Fruit fly (Drosophila melanogaster) whole organism, pupa: ENCODE results near the gene CG5882.

Experiments
- CG10348 ChIP-seq: fragments of 200-800 bp; sonication (Bioruptor generic); IDR thresholded peaks from 2 replicates; pipeline ENCODE4 v1.3.6; 2022; ENCODE audit warnings: missing biosample characterization, missing genetic modification characterization
- CG12605 ChIP-seq: fragments of 200-800 bp; sonication (Bioruptor generic); IDR thresholded peaks from 2 replicates; pipeline ENCODE4 v1.3.6; 2022; ENCODE audit warnings: missing biosample characterization, missing genetic modification characterization
- CG13204 ChIP-seq: fragments of 200-800 bp; sonication (Bioruptor generic); optimal IDR thresholded peaks from 2 replicates; lab custom pipeline; 2018; ENCODE audit warnings: missing biosample characterization, mild to moderate bottlenecking, missing genetic modification characterization, moderate library complexity
- CG14655 ChIP-seq: fragments of 200-800 bp; sonication (Bioruptor generic); optimal IDR thresholded peaks from 3 replicates; lab custom pipeline; 2017; ENCODE audit warnings: mild to moderate bottlenecking, missing biosample characterization, missing genetic modification reagents, missing genetic modification characterization
- CG15710 ChIP-seq: fragments of 200-800 bp; sonication (Bioruptor generic); optimal IDR thresholded peaks from 2 replicates; lab custom pipeline; 2018; ENCODE audit warnings: missing biosample characterization, mild to moderate bottlenecking, missing genetic modification characterization, moderate library complexity
- CG17806 ChIP-seq: fragments of 200-800 bp; sonication (Bioruptor generic); optimal IDR thresholded peaks from 2 replicates; lab custom pipeline; 2018; ENCODE audit warnings: missing biosample characterization, mild to moderate bottlenecking, missing genetic modification characterization, moderate library complexity
- CG32121 ChIP-seq: fragments of 200-800 bp; sonication (Bioruptor generic); IDR thresholded peaks from 2 replicates; pipeline ENCODE4 v1.3.6; 2022; ENCODE audit warnings: missing biosample characterization, missing genetic modification characterization
- CG34367 ChIP-seq: fragments of 200-800 bp; sonication (Bioruptor generic); optimal IDR thresholded peaks from 2 replicates; lab custom pipeline; 2018; ENCODE audit warnings: missing biosample characterization, mild to moderate bottlenecking, missing genetic modification characterization
- CG4496 ChIP-seq: fragments of 200-800 bp; sonication (Bioruptor generic); IDR thresholded peaks from 3 replicates; pipeline ENCODE4 v1.3.6; 2022; ENCODE audit warnings: missing biosample characterization, missing genetic modification characterization
- CG8159 ChIP-seq: fragments of 200-800 bp; sonication (Bioruptor generic); optimal IDR thresholded peaks from 3 replicates; lab custom pipeline; 2018; ENCODE audit warnings: missing biosample characterization, mild to moderate bottlenecking, missing genetic modification characterization, moderate library complexity
- CG8301 ChIP-seq: fragments of 200-800 bp; sonication (Bioruptor generic); optimal IDR thresholded peaks from 2 replicates; lab custom pipeline; 2018; ENCODE audit warnings: missing biosample characterization, mild to moderate bottlenecking, missing genetic modification characterization
- CG9948 ChIP-seq: fragments of 200-800 bp; sonication (Bioruptor generic); optimal IDR thresholded peaks from 2 replicates; lab custom pipeline; 2018; ENCODE audit warnings: missing biosample characterization, mild to moderate bottlenecking, missing genetic modification characterization, moderate library complexity
- D1 ChIP-seq: fragments of 200-800 bp; sonication (Bioruptor generic); optimal IDR thresholded peaks from 2 replicates; lab custom pipeline; 2018; ENCODE audit warnings: missing biosample characterization, mild to moderate bottlenecking, missing genetic modification characterization, moderate library complexity
- EcR ChIP-seq: fragments of 200-800 bp; sonication (Bioruptor generic); optimal IDR thresholded peaks from 3 replicates; lab custom pipeline; 2019; ENCODE audit warnings: missing biosample characterization, missing genetic modification characterization, mild to moderate bottlenecking, moderate library complexity, missing genetic modification reagents
- Ets98B ChIP-seq: fragments of 200-800 bp; sonication (Bioruptor generic); IDR thresholded peaks from 2 replicates; pipeline ENCODE4 v1.3.6; 2022; ENCODE audit warnings: missing biosample characterization, missing genetic modification characterization
- Pif1A ChIP-seq: fragments of 200-800 bp; sonication (Bioruptor generic); optimal IDR thresholded peaks from 3 replicates; lab custom pipeline; 2016; ENCODE audit warnings: missing biosample characterization, missing genetic modification characterization
- Pif1B ChIP-seq: fragments of 200-800 bp; sonication (Bioruptor generic); optimal IDR thresholded peaks from 3 replicates; lab custom pipeline; 2016; ENCODE audit warnings: missing biosample characterization, missing genetic modification characterization
- Snoo ChIP-seq: fragments of 200-800 bp; sonication (Bioruptor generic); optimal IDR thresholded peaks from 3 replicates; lab custom pipeline; 2017; ENCODE audit warnings: missing biosample characterization, mild to moderate bottlenecking, missing genetic modification characterization, inconsistent platforms
- fd96Ca ChIP-seq: fragments of 200-800 bp; sonication (Bioruptor generic); IDR thresholded peaks from 3 replicates; pipeline ENCODE4 v1.3.6; 2022; ENCODE audit warnings: missing biosample characterization, missing genetic modification characterization
- gl ChIP-seq: fragments of 200-800 bp; sonication (Bioruptor generic); optimal IDR thresholded peaks from 2 replicates; lab custom pipeline; 2018; ENCODE audit warnings: missing biosample characterization, mild to moderate bottlenecking, missing genetic modification characterization
- rn ChIP-seq: fragments of 200-800 bp; sonication (Bioruptor generic); IDR thresholded peaks from 2 replicates; pipeline ENCODE4 v1.3.6; 2022; ENCODE audit warnings: missing biosample characterization, missing genetic modification characterization

CG5882 gene

DNA sequence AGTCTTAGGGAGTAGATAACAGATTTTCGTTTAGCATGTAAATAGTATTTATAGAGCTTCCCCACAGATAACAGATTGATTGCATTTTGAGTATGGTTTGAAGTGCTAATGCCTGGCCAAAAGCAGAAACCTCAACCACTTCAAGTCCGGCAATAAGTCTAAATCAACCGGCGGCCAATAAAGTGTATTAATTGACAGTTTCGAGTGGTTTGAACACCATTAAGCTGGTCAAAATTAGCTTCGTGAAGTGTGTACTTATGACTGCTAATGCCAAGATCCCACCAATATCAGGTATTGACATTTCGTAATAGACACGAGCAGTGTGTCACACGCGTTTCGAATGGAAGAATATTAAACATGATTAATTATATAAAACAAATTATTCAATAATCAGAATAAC, 13.0 kb upstream of the CG5882 start:
- TF ChIP-seq CG9948 (tag; lab: Kevin White, UChicago) (no peak), CG17806 (tag; lab: Kevin White, UChicago) (no peak), fd96Ca (no peak)

- TF ChIP-seq CG8301 (tag; lab: Kevin White, UChicago) (no peak), Pif1A (GFP tag; lab: Kevin White, UChicago) (no peak), CG34367 (tag; lab: Kevin White, UChicago) (no peak), CG8159 (tag; lab: Kevin White, UChicago) (no peak), Ets98B (GFP tag; lab: Robert Waterston, UW) (no peak), CG10348 (GFP tag; lab: Robert Waterston, UW) (no peak), CG12605 (GFP tag; lab: Robert Waterston, UW) (no peak), CG17806 (tag; lab: Kevin White, UChicago) (no peak), D1 (tag; lab: Kevin White, UChicago) (no peak)
Observed at dm6 chr3R:27106134-27106694, 12.2 kb upstream of the CG5882 start, which contains the start of gene CAH9. TSS of gene CAH9 (minus strand) at chr3R:27106184.

dm6 chr3R:27108111-27108510, 10.3 kb upstream of the CG5882 start:
- no peak for TF ChIP-seq CG13204
- no peak for TF ChIP-seq CG34367 (tag; lab: Kevin White, UChicago)
- no peak for TF ChIP-seq CG4496
- no peak for TF ChIP-seq CG8301 (tag; lab: Kevin White, UChicago)
- no peak for TF ChIP-seq CG9948 (tag; lab: Kevin White, UChicago)
- TF ChIP-seq CG8159 (tag; lab: Kevin White, UChicago): no peak
- no peak for TF ChIP-seq gl

dm6 chr3R:27109458-27109857, 9.0 kb upstream of the CG5882 start:
- TF ChIP-seq CG15710 (tag; lab: Kevin White, UChicago): no peak
- no peak for TF ChIP-seq CG32121 (GFP tag; lab: Robert Waterston, UW)
- TF ChIP-seq D1 (tag; lab: Kevin White, UChicago): no peak
- no peak for TF ChIP-seq fd96Ca
- TF ChIP-seq Snoo: no peak
- TF ChIP-seq Pif1A (GFP tag; lab: Kevin White, UChicago): no peak
- TF ChIP-seq Pif1B (GFP tag; lab: Kevin White, UChicago): no peak
- no peak for TF ChIP-seq CG8159 (tag; lab: Kevin White, UChicago)
- TF ChIP-seq CG9948 (tag; lab: Kevin White, UChicago): no peak
- no peak for TF ChIP-seq CG17806 (tag; lab: Kevin White, UChicago)
- no peak for TF ChIP-seq CG34367 (tag; lab: Kevin White, UChicago)
- TF ChIP-seq CG14655 (GFP tag; lab: Kevin White, UChicago): no peak
- TF ChIP-seq EcR (GFP tag; lab: Kevin White, UChicago): no peak
- TF ChIP-seq CG4496: no peak
- no peak for TF ChIP-seq Ets98B (GFP tag; lab: Robert Waterston, UW)

- TF ChIP-seq CG12605 (GFP tag; lab: Robert Waterston, UW) (peak; percentile 70), Snoo (peak; percentile 88), CG17806 (tag; lab: Kevin White, UChicago) (peak; percentile 80), fd96Ca (peak; percentile 96), CG9948 (tag; lab: Kevin White, UChicago) (peak; percentile 79), D1 (tag; lab: Kevin White, UChicago) (no peak), CG13204 (no peak), CG8301 (tag; lab: Kevin White, UChicago) (peak; percentile 78), Ets98B (GFP tag; lab: Robert Waterston, UW) (peak; percentile 90), CG32121 (GFP tag; lab: Robert Waterston, UW) (peak; percentile 89), CG4496 (peak; percentile 94), gl (peak; percentile 54), CG10348 (GFP tag; lab: Robert Waterston, UW) (peak; percentile 53), EcR (GFP tag; lab: Kevin White, UChicago) (peak; percentile 83), rn (peak; percentile 72; the same call in 1 of the 2 replicates), Pif1B (GFP tag; lab: Kevin White, UChicago) (no peak), CG15710 (tag; lab: Kevin White, UChicago) (peak; percentile 84), CG34367 (tag; lab: Kevin White, UChicago) (peak; percentile 76), CG8159 (tag; lab: Kevin White, UChicago) (no peak)
Observed at dm6 chr3R:27111784-27112602, 6.5 kb upstream of the CG5882 start, which contains the start of the genes gb and CG5815. TSS of gene gb (minus strand) at chr3R:27112270. TSS of gene CG5815 (plus strand) at chr3R:27112566.

DNA sequence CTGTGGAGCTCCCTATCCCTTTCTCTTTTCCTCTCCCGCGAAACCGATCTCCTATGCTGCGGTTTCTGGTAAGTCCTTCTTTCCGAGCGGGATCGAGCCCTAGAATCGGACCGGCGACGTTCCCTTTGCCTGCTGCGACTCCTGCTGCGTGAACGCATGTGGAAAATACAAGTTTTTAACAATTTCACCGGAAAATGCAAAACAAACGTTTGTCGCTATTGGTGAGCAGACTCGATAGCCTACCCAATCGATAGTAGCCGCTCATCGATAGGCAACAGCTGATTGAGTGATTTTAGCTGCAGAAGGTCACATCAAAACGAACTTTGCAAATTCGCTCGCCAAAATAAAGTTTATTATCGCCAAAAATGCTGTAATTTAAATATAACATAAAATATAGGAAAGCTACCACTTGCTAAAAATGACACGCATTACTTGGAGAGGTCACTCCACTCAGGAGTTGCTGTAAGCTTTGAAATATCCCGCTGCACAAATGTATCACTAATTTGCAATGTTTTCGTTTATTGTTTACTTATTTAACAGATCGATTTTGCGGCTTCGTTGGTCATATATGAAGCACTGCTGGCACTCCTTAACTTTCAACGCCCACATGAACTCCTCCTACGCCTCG, 1.9 kb upstream of the CG5882 start, which contains the start of the genes CG6066 and CG5880:
Gene CG6066 (minus strand): TSS at position 243 of the 628 bp plus-strand sequence.
Gene CG5880 (plus strand): TSS at position 281 of the 628 bp plus-strand sequence.
- TF ChIP-seq CG8159 (tag; lab: Kevin White, UChicago) (no peak), CG17806 (tag; lab: Kevin White, UChicago) (no peak), gl (no peak), CG10348 (GFP tag; lab: Robert Waterston, UW) (no peak), CG12605 (GFP tag; lab: Robert Waterston, UW) (no peak), Ets98B (GFP tag; lab: Robert Waterston, UW) (no peak), CG9948 (tag; lab: Kevin White, UChicago) (no peak), CG4496 (no peak), CG32121 (GFP tag; lab: Robert Waterston, UW) (no peak), Pif1B (GFP tag; lab: Kevin White, UChicago) (no peak), CG14655 (GFP tag; lab: Kevin White, UChicago) (no peak), CG15710 (tag; lab: Kevin White, UChicago) (no peak), Pif1A (GFP tag; lab: Kevin White, UChicago) (no peak), EcR (GFP tag; lab: Kevin White, UChicago) (no peak), Snoo (no peak), D1 (tag; lab: Kevin White, UChicago) (no peak), CG13204 (no peak), fd96Ca (no peak), CG8301 (tag; lab: Kevin White, UChicago) (no peak)
- TF ChIP-seq, all 21 proteins: peak for 0
